Fruit fly (Drosophila melanogaster): ENCODE results near the gene Sfmbt.

Gene Sfmbt

dm6 chr2L:13191894-13192293, 15.3 kb upstream of the Sfmbt start, which contains the start of the genes CG16974 and Edem2 (continued):
- TF ChIP-seq CG13287 (GFP tag; IDR thresholded peaks at IDR 0.05; ENCODE audit: partially characterized antibody) (peak; percentile 34; the same call in 1 of the 2 replicates), Hr51 (GFP tag; optimal IDR thresholded peaks at IDR 0.05) (peak in 1 of 2 experiments; percentile 61), CG4360 (GFP tag; IDR thresholded peaks at IDR 0.05) (no peak), salm (tag; optimal IDR thresholded peaks at IDR 0.05) (peak; percentile 46), CG31441 (GFP tag; IDR thresholded peaks at IDR 0.05) (no peak), Camta (GFP tag; optimal IDR thresholded peaks at IDR 0.05) (peak; percentile 14), CG11696 (GFP tag; IDR thresholded peaks at IDR 0.05) (no peak), odd (GFP tag; optimal IDR thresholded peaks at IDR 0.05) (no peak), CG33213 (GFP tag; optimal IDR thresholded peaks at IDR 0.05) (no peak), CG13424 (tag; optimal IDR thresholded peaks at IDR 0.05) (peak; percentile 73), Mes4 (GFP tag; optimal IDR thresholded peaks at IDR 0.05) (no peak), ci (GFP tag; IDR thresholded peaks at IDR 0.05) (peak; percentile 80), az2 (GFP tag; optimal IDR thresholded peaks at IDR 0.05) (peak; percentile 79), CG32532 (GFP tag; IDR thresholded peaks at IDR 0.05) (peak; percentile 71), Doc2 (GFP tag; IDR thresholded peaks at IDR 0.05) (no peak), CG12236 (GFP tag; optimal IDR thresholded peaks at IDR 0.05) (no peak), Scr (GFP tag; IDR thresholded peaks at IDR 0.05; ENCODE audit: partially characterized antibody) (peak; percentile 32), Nf-YC (tag; optimal IDR thresholded peaks at IDR 0.05) (peak; percentile 74), jing (GFP tag; optimal IDR thresholded peaks at IDR 0.05) (no peak), ind (GFP tag; optimal IDR thresholded peaks at IDR 0.05) (peak; percentile 83), sima (GFP tag; optimal IDR thresholded peaks at IDR 0.05) (no peak), CG1647 (GFP tag; optimal IDR thresholded peaks at IDR 0.05) (peak; percentile 39), Nf-YA (GFP tag; IDR thresholded peaks at IDR 0.05) (peak; percentile 57; the same call in 1 of the 2 replicates), E2f1 (GFP tag; IDR thresholded peaks at IDR 0.05) (peak; percentile 64), h (optimal IDR thresholded peaks at IDR 0.05) (no peak), CG12659 (GFP tag; optimal IDR thresholded peaks at IDR 0.05) (peak; percentile 90), chif (GFP tag; optimal IDR thresholded peaks at IDR 0.05) (peak in 1 of 2 experiments; percentile 40), CG16815 (GFP tag; optimal IDR thresholded peaks at IDR 0.05) (peak; percentile 57), CG1792 (GFP tag; optimal IDR thresholded peaks at IDR 0.05) (no peak), CG30403 (GFP tag; optimal IDR thresholded peaks at IDR 0.05) (peak; percentile 88), Bgb (GFP tag; IDR thresholded peaks at IDR 0.05; ENCODE audit: partially characterized antibody) (no peak), run (tag; optimal IDR thresholded peaks at IDR 0.05) (no peak), CG17612 (GFP tag; IDR thresholded peaks at IDR 0.05) (no peak), inv (GFP tag; IDR thresholded peaks at IDR 0.05; ENCODE audit: partially characterized antibody) (no peak), CG10959 (GFP tag; IDR thresholded peaks at IDR 0.05) (peak; percentile 26; the same call in 1 of the 2 replicates), CG31388 (GFP tag; optimal IDR thresholded peaks at IDR 0.05) (peak; percentile 33), twi (tag; optimal IDR thresholded peaks at IDR 0.05) (no peak), CG11723 (GFP tag; optimal IDR thresholded peaks at IDR 0.05) (no peak), CG42726 (GFP tag; IDR thresholded peaks at IDR 0.05; ENCODE audit: partially characterized antibody) (no peak), ham (GFP tag; IDR thresholded peaks at IDR 0.05) (no peak), schlank (tag; optimal IDR thresholded peaks at IDR 0.05) (no peak), Optix (GFP tag; IDR thresholded peaks at IDR 0.05) (peak; percentile 61; the same call in 1 of the 3 replicates), Sin3A (optimal IDR thresholded peaks at IDR 0.05) (peak; percentile 60), CG13123 (GFP tag; optimal IDR thresholded peaks at IDR 0.05) (peak; percentile 64), CG10267 (tag; optimal IDR thresholded peaks at IDR 0.05) (peak; percentile 97), Ets97D (GFP tag; optimal IDR thresholded peaks at IDR 0.05) (peak; percentile 56), Usf (GFP tag; optimal IDR thresholded peaks at IDR 0.05) (peak; percentile 3), danr (GFP tag; IDR thresholded peaks at IDR 0.05) (peak; percentile 21; the same call in 1 of the 2 replicates), zf30C (GFP tag; optimal IDR thresholded peaks at IDR 0.05) (no peak), CG18599 (GFP tag; optimal IDR thresholded peaks at IDR 0.05) (no peak), dm (GFP tag; optimal IDR thresholded peaks at IDR 0.05) (peak; percentile 5), maf-S (GFP tag; optimal IDR thresholded peaks at IDR 0.05) (peak; percentile 15)
